Fruit fly (Drosophila melanogaster) whole organism, wandering third instar larva: ENCODE data around the gene CG15042.

Experiments used
- Abd-B ChIP-seq: fragments of >200 bp; optimal IDR thresholded peaks from 2 replicates; lab custom pipeline; 2017; ENCODE audit warnings: missing biosample characterization, missing genetic modification characterization
- Dfd ChIP-seq: fragments of >200 bp; optimal IDR thresholded peaks from 2 replicates; lab custom pipeline; 2017; ENCODE audit warnings: missing biosample characterization, missing genetic modification characterization
- Hr78 ChIP-seq: fragments of >200 bp; optimal IDR thresholded peaks from 2 replicates; lab custom pipeline; 2017; ENCODE audit warnings: missing biosample characterization, missing genetic modification characterization
- Hr83 ChIP-seq: fragments of 200-300 bp; sonication (Bioruptor generic); optimal IDR thresholded peaks from 2 replicates; lab custom pipeline; 2016; ENCODE audit warnings: missing biosample characterization, mild to moderate bottlenecking, missing genetic modification characterization, moderate library complexity; ENCODE audit not compliant: poor library complexity, severe bottlenecking
- Mio ChIP-seq: sonication (Bioruptor generic); optimal IDR thresholded peaks from 2 replicates; lab custom pipeline; 2016; ENCODE audit warnings: missing biosample characterization, missing genetic modification characterization
- Myc ChIP-seq: fragments of >200 bp; optimal IDR thresholded peaks from 2 replicates; lab custom pipeline; 2017
- OdsH ChIP-seq: fragments of 200-800 bp; sonication (Bioruptor generic); optimal IDR thresholded peaks from 2 replicates; lab custom pipeline; 2016; ENCODE audit warnings: missing biosample characterization, mild to moderate bottlenecking, missing genetic modification characterization
- Sp1 ChIP-seq: fragments of 200-800 bp; sonication (Bioruptor generic); optimal IDR thresholded peaks from 3 replicates; lab custom pipeline; 2019; ENCODE audit warnings: missing biosample characterization, mild to moderate bottlenecking, missing genetic modification characterization, moderate library complexity
- br ChIP-seq: fragments of 200-800 bp; sonication (Bioruptor generic); optimal IDR thresholded peaks from 2 replicates; lab custom pipeline; 2016; ENCODE audit warnings: missing biosample characterization, missing genetic modification characterization
- dsf ChIP-seq: sonication (Bioruptor generic); optimal IDR thresholded peaks from 2 replicates; lab custom pipeline; 2016; ENCODE audit warnings: missing biosample characterization, missing genetic modification characterization, borderline replicate concordance
- fru ChIP-seq: fragments of 200-800 bp; sonication (Bioruptor generic); optimal IDR thresholded peaks from 3 replicates; lab custom pipeline; 2016; ENCODE audit warnings: missing biosample characterization, mild to moderate bottlenecking, missing genetic modification characterization
- lola ChIP-seq: fragments of >200 bp; optimal IDR thresholded peaks from 2 replicates; lab custom pipeline; 2017; ENCODE audit warnings: missing biosample characterization, missing genetic modification characterization
- pan ChIP-seq: fragments of >200 bp; optimal IDR thresholded peaks from 2 replicates; lab custom pipeline; 2017
- psq ChIP-seq: fragments of 200-800 bp; sonication (Bioruptor generic); optimal IDR thresholded peaks from 3 replicates; lab custom pipeline; 2017; ENCODE audit warnings: missing biosample characterization, mild to moderate bottlenecking, missing genetic modification characterization, moderate library complexity

DNA sequence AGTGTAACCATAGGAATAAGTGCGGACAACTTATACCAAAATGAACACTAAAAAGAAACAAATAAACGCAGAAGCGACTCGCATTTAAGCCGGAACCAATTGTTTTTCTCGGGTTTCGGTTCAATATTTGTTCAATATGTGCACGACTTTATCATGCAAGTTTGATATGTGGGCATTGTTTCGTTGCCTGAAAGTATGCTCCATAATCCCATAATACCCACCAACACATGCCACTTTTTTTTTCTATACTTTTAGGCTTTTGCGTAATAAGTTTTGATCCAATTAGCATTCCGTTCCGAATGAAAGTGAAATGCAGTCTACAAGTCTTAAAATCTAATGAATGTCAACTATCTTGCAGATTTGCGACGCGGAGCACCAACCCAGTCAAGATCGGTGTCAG is 7.7 kb downstream of the CG15042 start:
- TF ChIP-seq pan (lab: Kevin White, UChicago) (no peak), lola (GFP tag; lab: Kevin White, UChicago) (no peak), psq (no peak), br (GFP tag; lab: Kevin White, UChicago) (no peak), Myc (lab: Kevin White, UChicago) (peak; percentile 66), Abd-B (GFP tag; lab: Kevin White, UChicago) (no peak), Hr78 (no peak), OdsH (GFP tag; lab: Kevin White, UChicago) (no peak), Dfd (GFP tag; lab: Kevin White, UChicago) (no peak), fru (no peak), Hr83 (GFP tag; lab: Kevin White, UChicago) (no peak), dsf (GFP tag; lab: Kevin White, UChicago) (no peak), Mio (GFP tag; lab: Kevin White, UChicago) (no peak), Sp1 (GFP tag; lab: Kevin White, UChicago) (no peak)
